Fruit fly (Drosophila melanogaster): Measurements from ENCODE around the gene Rox8.

Rox8 gene

DNA sequence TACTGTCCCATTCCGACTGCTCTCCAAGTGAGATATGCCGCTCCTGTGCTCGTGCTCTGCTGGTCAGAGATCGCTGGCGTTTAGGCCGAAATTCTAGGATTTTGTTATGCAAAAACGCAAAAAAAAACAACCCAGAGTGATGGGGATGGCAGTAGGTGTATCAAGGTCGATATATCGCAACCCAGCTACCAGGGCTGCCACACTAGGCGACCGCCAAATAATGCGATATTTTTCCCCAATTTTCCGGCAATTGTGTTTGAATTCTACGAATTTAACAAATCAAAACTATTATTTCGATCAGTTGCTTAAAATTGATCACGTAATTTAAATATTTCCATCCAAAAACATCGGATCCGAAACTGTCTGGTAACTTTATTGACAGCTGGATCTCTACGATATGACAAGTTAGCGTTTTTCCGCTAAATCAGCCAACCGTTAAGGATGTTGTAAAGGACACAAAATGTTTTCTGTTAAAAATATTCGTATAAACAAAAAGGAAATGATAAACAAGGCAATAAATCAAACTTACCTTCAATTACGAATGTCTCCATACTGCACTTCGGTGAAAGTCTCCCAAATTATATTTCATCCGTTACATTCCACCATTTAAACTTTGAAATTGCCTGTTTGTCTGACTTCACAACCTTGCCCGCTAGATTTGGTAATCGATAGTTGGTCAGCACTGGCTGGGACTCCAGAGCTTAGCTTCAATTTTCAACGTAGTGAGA is 10.4 kb downstream of the Rox8 start, which contains the start of gene spas (continued):
- peak; percentile 22 for TF ChIP-seq CG6254 (GFP tag; optimal IDR thresholded peaks at IDR 0.05)
- TF ChIP-seq CG7786 (GFP tag; optimal IDR thresholded peaks at IDR 0.05), result peak; percentile 78
- peak; percentile 88 for TF ChIP-seq Gug (GFP tag; IDR thresholded peaks at IDR 0.05)
- peak; percentile 53 for TF ChIP-seq nerfin-1 (tag; optimal IDR thresholded peaks at IDR 0.05)
- TF ChIP-seq gcm (GFP tag; optimal IDR thresholded peaks at IDR 0.05), result peak; percentile 29
- TF ChIP-seq Fer1 (GFP tag; optimal IDR thresholded peaks at IDR 0.05), result no peak
- no peak for TF ChIP-seq Nf-YA (GFP tag; IDR thresholded peaks at IDR 0.05)
- TF ChIP-seq CG4707 (GFP tag; optimal IDR thresholded peaks at IDR 0.05), result no peak
- no peak for TF ChIP-seq CkIIα-i1 (GFP tag; IDR thresholded peaks at IDR 0.05)
- no peak for TF ChIP-seq CG12299 (tag; optimal IDR thresholded peaks at IDR 0.05)
- peak; percentile 62; the same call in 1 of the 2 replicates for TF ChIP-seq ranshi (GFP tag; IDR thresholded peaks at IDR 0.05)
- peak; percentile 61 for TF ChIP-seq CG18619 (GFP tag; optimal IDR thresholded peaks at IDR 0.05)
- TF ChIP-seq Dbx (GFP tag; IDR thresholded peaks at IDR 0.05), result peak; percentile 72; the same call in 2 of the 3 replicates
- no peak; the same call in 1 of the 2 replicates for TF ChIP-seq CG31441 (GFP tag; IDR thresholded peaks at IDR 0.05)
- TF ChIP-seq CG17612 (GFP tag; IDR thresholded peaks at IDR 0.05), result no peak
- TF ChIP-seq kah (GFP tag; optimal IDR thresholded peaks at IDR 0.05), result no peak
- TF ChIP-seq Lpt (GFP tag; optimal IDR thresholded peaks at IDR 0.05), result no peak
- no peak for TF ChIP-seq zf30C (GFP tag; optimal IDR thresholded peaks at IDR 0.05)
- TF ChIP-seq inv (GFP tag; IDR thresholded peaks at IDR 0.05; ENCODE audit: partially characterized antibody), result peak; percentile 95
- peak; percentile 96 for TF ChIP-seq Dll (GFP tag; IDR thresholded peaks at IDR 0.05; ENCODE audit: partially characterized antibody)
- peak; percentile 67 for TF ChIP-seq CG9817 (tag; optimal IDR thresholded peaks at IDR 0.05)
- TF ChIP-seq hb (GFP tag; IDR thresholded peaks at IDR 0.05; ENCODE audit: partially characterized antibody), result peak; percentile 92
- TF ChIP-seq maf-S (GFP tag; optimal IDR thresholded peaks at IDR 0.05), result peak; percentile 30
- TF ChIP-seq CG1647 (GFP tag; optimal IDR thresholded peaks at IDR 0.05), result peak; percentile 28
- TF ChIP-seq CG4282 (GFP tag; optimal IDR thresholded peaks at IDR 0.05), result no peak
- TF ChIP-seq CG34422 (GFP tag; IDR thresholded peaks at IDR 0.05), result peak; percentile 82
- TF ChIP-seq otp (GFP tag; IDR thresholded peaks at IDR 0.05), result 0 out of 3 replicates have a peak, but pooled peaks have one; percentile 23
- no peak for TF ChIP-seq HLHmδ (GFP tag; optimal IDR thresholded peaks at IDR 0.05)
- peak; percentile 67 for TF ChIP-seq CG9437 (GFP tag; optimal IDR thresholded peaks at IDR 0.05)
- TF ChIP-seq MTF-1 (GFP tag; optimal IDR thresholded peaks at IDR 0.05; ENCODE audit: borderline replicate concordance), result no peak
- peak; percentile 20 for TF ChIP-seq CG4328 (GFP tag; optimal IDR thresholded peaks at IDR 0.05)
- TF ChIP-seq CG12942 (GFP tag; optimal IDR thresholded peaks at IDR 0.05), result peak; percentile 69
- no peak for TF ChIP-seq Blimp-1 (GFP tag; optimal IDR thresholded peaks at IDR 0.05)
- no peak for TF ChIP-seq CG6813 (GFP tag; optimal IDR thresholded peaks at IDR 0.05)
- peak; percentile 83 for TF ChIP-seq tx (GFP tag; optimal IDR thresholded peaks at IDR 0.05)
- TF ChIP-seq Hr39 (optimal IDR thresholded peaks at IDR 0.05), result no peak
- no peak for TF ChIP-seq Eip74EF (GFP tag; optimal IDR thresholded peaks at IDR 0.05)
- peak; percentile 47 for TF ChIP-seq Neu2 (GFP tag; optimal IDR thresholded peaks at IDR 0.05; ENCODE audit: borderline replicate concordance)
- no peak for TF ChIP-seq TFAM (GFP tag; optimal IDR thresholded peaks at IDR 0.05)
- peak; percentile 77 for TF ChIP-seq CG16863 (GFP tag; optimal IDR thresholded peaks at IDR 0.05)
- peak; percentile 53; the same call in 1 of the 2 replicates for TF ChIP-seq sens-2 (GFP tag; IDR thresholded peaks at IDR 0.05)
- no peak for TF ChIP-seq Nf-YC (tag; optimal IDR thresholded peaks at IDR 0.05)
- TF ChIP-seq CG12391 (tag; optimal IDR thresholded peaks at IDR 0.05), result peak; percentile 81
- TF ChIP-seq CG15073 (GFP tag; optimal IDR thresholded peaks at IDR 0.05), result peak; percentile 26
- peak; percentile 79 for TF ChIP-seq ken (GFP tag; IDR thresholded peaks at IDR 0.05)
- TF ChIP-seq kay (GFP tag; optimal IDR thresholded peaks at IDR 0.05), result peak; percentile 30
- TF ChIP-seq CG4854 (GFP tag; optimal IDR thresholded peaks at IDR 0.05), result peak; percentile 45
- TF ChIP-seq chif (GFP tag; optimal IDR thresholded peaks at IDR 0.05), result peak; percentile 24 to 70

Measured in whole organism, embryonic.